Worm (Caenorhabditis elegans): ENCODE measurements around the gene srx-34.

Gene srx-34

ce11 chrV:7069605-7070004, 50.5 kb downstream of the srx-34 start:
- no peak for TF ChIP-seq sox-4 (tag; optimal IDR thresholded peaks at IDR 0.05)
- no peak for TF ChIP-seq T23F11.4 (GFP tag; optimal IDR thresholded peaks at IDR 0.05)
- TF ChIP-seq pat-9 (tag; optimal IDR thresholded peaks at IDR 0.05): no peak
- TF ChIP-seq lim-6 (tag; optimal IDR thresholded peaks at IDR 0.05): no peak

Data from whole organism, late embryonic.